Fruit fly (Drosophila melanogaster): ENCODE measurements around the gene CG42750.

The CG42750 gene

dm6 chr2L:18148552-18149219 is 126.9 kb downstream of the CG42750 start (continued):
- TF ChIP-seq CG14710 (tag; optimal IDR thresholded peaks at IDR 0.05) (peak; percentile 47), aop (GFP tag; IDR thresholded peaks at IDR 0.05) (0 out of 2 replicates have a peak, but pooled peaks have one; percentile 28), Tbp (GFP tag; optimal IDR thresholded peaks at IDR 0.05) (no peak), CG12236 (GFP tag; optimal IDR thresholded peaks at IDR 0.05) (peak; percentile 62), CG16813 (GFP tag; IDR thresholded peaks at IDR 0.05; ENCODE audit: partially characterized antibody) (no peak), eve (GFP tag; optimal IDR thresholded peaks at IDR 0.05) (peak in 1 of 2 experiments; percentile 64), jumu (GFP tag; optimal IDR thresholded peaks at IDR 0.05) (no peak), so (GFP tag; IDR thresholded peaks at IDR 0.05) (peak; percentile 82; the same call in 2 of the 3 replicates), nerfin-1 (tag; optimal IDR thresholded peaks at IDR 0.05) (peak; percentile 66), Xbp1 (GFP tag; optimal IDR thresholded peaks at IDR 0.05) (no peak), gt (GFP tag; IDR thresholded peaks at IDR 0.05) (no peak), CG4730 (GFP tag; IDR thresholded peaks at IDR 0.05) (no peak), bab2 (GFP tag; optimal IDR thresholded peaks at IDR 0.05) (peak; percentile 66), tap (tag; optimal IDR thresholded peaks at IDR 0.05) (peak; percentile 71), tio (GFP tag; optimal IDR thresholded peaks at IDR 0.05) (peak; percentile 47), zen (tag; optimal IDR thresholded peaks at IDR 0.05) (no peak), Lpt (GFP tag; optimal IDR thresholded peaks at IDR 0.05) (no peak), CG7556 (GFP tag; optimal IDR thresholded peaks at IDR 0.05) (peak; percentile 41), CG14965 (GFP tag; optimal IDR thresholded peaks at IDR 0.05; ENCODE audit: borderline replicate concordance) (no peak), CG42726 (GFP tag; IDR thresholded peaks at IDR 0.05; ENCODE audit: partially characterized antibody) (no peak), sr (GFP tag; IDR thresholded peaks at IDR 0.05) (peak; percentile 68; the same call in 2 of the 3 replicates), Stat92E (GFP tag; optimal IDR thresholded peaks at IDR 0.05) (peak in 1 of 3 experiments; percentile 88), Dp (GFP tag; optimal IDR thresholded peaks at IDR 0.05) (no peak), CG16863 (GFP tag; optimal IDR thresholded peaks at IDR 0.05) (no peak), HmgZ (tag; optimal IDR thresholded peaks at IDR 0.05) (peak; percentile 77), CG7372 (GFP tag; IDR thresholded peaks at IDR 0.05) (no peak), CG32767 (GFP tag; IDR thresholded peaks at IDR 0.05) (peak; percentile 45; the same call in 1 of the 2 replicates), dmrt99B (tag; optimal IDR thresholded peaks at IDR 0.05) (peak; percentile 56), BEAF-32 (GFP tag; optimal IDR thresholded peaks at IDR 0.05) (no peak), chm (GFP tag; IDR thresholded peaks at IDR 0.05) (peak; percentile 79), dimm (GFP tag; IDR thresholded peaks at IDR 0.05) (no peak), zfh1 (GFP tag; IDR thresholded peaks at IDR 0.05) (peak; percentile 66; the same call in 1 of the 3 replicates), lbe (GFP tag; optimal IDR thresholded peaks at IDR 0.05) (no peak), sd (tag; optimal IDR thresholded peaks at IDR 0.05) (peak; percentile 72), ATbp (GFP tag; optimal IDR thresholded peaks at IDR 0.05) (peak; percentile 87), CG9437 (GFP tag; optimal IDR thresholded peaks at IDR 0.05) (no peak), CG16815 (GFP tag; optimal IDR thresholded peaks at IDR 0.05) (no peak), Oli (tag; optimal IDR thresholded peaks at IDR 0.05) (peak; percentile 22), pita (GFP tag; optimal IDR thresholded peaks at IDR 0.05) (no peak), CG1647 (GFP tag; optimal IDR thresholded peaks at IDR 0.05) (peak; percentile 20), CG10267 (tag; optimal IDR thresholded peaks at IDR 0.05) (peak; percentile 22), zen2 (GFP tag; IDR thresholded peaks at IDR 0.05; ENCODE audit: partially characterized antibody) (no peak), Meics (GFP tag; optimal IDR thresholded peaks at IDR 0.05) (peak; percentile 67), tgo (GFP tag; IDR thresholded peaks at IDR 0.05) (peak; percentile 30; the same call in 1 of the 3 replicates), rib (GFP tag; IDR thresholded peaks at IDR 0.05) (peak; percentile 83), CG2199 (GFP tag; IDR thresholded peaks at IDR 0.05) (0 out of 3 replicates have a peak, but pooled peaks have one; percentile 24), mirr (GFP tag; optimal IDR thresholded peaks at IDR 0.05) (peak; percentile 99), CG10979 (tag; optimal IDR thresholded peaks at IDR 0.05) (peak; percentile 31), CG11560 (tag; IDR thresholded peaks at IDR 0.05) (no peak)

Data from whole organism, embryonic.